Fruit fly (Drosophila melanogaster) whole organism, prepupa: ENCODE measurements around the gene gzl.

Experiments
- Blimp-1 ChIP-seq: fragments of 200-800 bp; sonication (Bioruptor generic); optimal IDR thresholded peaks from 3 replicates; lab custom pipeline; 2017; ENCODE audit warnings: missing biosample characterization, missing genetic modification characterization, mild to moderate bottlenecking, moderate library complexity, missing genetic modification reagents
- CG3919 ChIP-seq: fragments of 200-800 bp; sonication (Bioruptor generic); optimal IDR thresholded peaks from 3 replicates; lab custom pipeline; 2016; ENCODE audit warnings: missing biosample characterization, missing genetic modification characterization
- Hr38 ChIP-seq: sonication (Bioruptor generic); optimal IDR thresholded peaks from 2 replicates; lab custom pipeline; 2016; ENCODE audit warnings: missing biosample characterization, missing genetic modification characterization
- Sox15 ChIP-seq: fragments of 200-800 bp; sonication (Bioruptor generic); optimal IDR thresholded peaks from 3 replicates; lab custom pipeline; 2016; ENCODE audit warnings: missing biosample characterization, missing genetic modification characterization
- fd59A ChIP-seq: fragments of 200-800 bp; sonication (Bioruptor generic); optimal IDR thresholded peaks from 2 replicates; lab custom pipeline; 2017; ENCODE audit warnings: missing biosample characterization, mild to moderate bottlenecking, missing genetic modification characterization, missing genetic modification reagents
- net ChIP-seq: fragments of 200-800 bp; sonication (Bioruptor generic); optimal IDR thresholded peaks from 3 replicates; lab custom pipeline; 2016; ENCODE audit warnings: missing biosample characterization, missing genetic modification characterization

DNA sequence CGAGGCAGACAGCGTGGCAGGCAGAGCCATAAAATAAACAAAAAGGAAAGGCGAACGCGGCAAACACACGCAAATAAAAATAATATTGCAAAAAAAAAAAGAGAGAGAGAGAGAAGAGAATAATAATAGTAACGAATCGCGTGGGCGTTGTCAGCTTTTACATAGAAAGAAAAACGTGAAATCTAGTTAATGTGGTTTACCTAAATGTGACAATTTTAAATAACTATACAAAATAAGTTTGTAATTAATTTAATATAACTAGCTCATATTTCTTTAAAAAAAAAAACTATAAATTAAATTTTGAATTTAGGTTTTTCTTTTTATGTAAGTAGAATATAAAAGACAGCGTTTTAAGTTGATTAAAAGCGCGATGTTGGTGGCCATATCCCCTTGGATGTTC lies 51.2 kb downstream of the gzl start:
- TF ChIP-seq fd59A (GFP tag; lab: Kevin White, UChicago) (no peak), Hr38 (no peak), Sox15 (GFP tag; lab: Kevin White, UChicago) (no peak), Blimp-1 (GFP tag; lab: Kevin White, UChicago) (no peak), CG3919 (GFP tag; lab: Kevin White, UChicago) (no peak), net (no peak)
